Worm (Caenorhabditis elegans): ENCODE measurements around the gene glb-2.

ce11 chrIV:7310842-7311241 is 47.8 kb upstream of the glb-2 start:
- TF ChIP-seq cog-1 (tag; optimal IDR thresholded peaks at IDR 0.05) (no peak), tab-1 (GFP tag; IDR thresholded peaks at IDR 0.05) (no peak), ref-1 (GFP tag; conservative IDR thresholded peaks at IDR 0.05) (no peak), med-1 (GFP tag; optimal IDR thresholded peaks at IDR 0.05; ENCODE audit: insufficient read depth) (no peak), klf-2 (GFP tag; conservative IDR thresholded peaks at IDR 0.05) (no peak), ztf-29 (GFP tag; IDR thresholded peaks at IDR 0.05) (no peak), flt-1 (GFP tag; IDR thresholded peaks at IDR 0.05) (no peak), ztf-23 (GFP tag; IDR thresholded peaks at IDR 0.05) (no peak)
